Fruit fly (Drosophila melanogaster): ENCODE results near the gene Acer.
A peak's percentile ranks its signal among the peaks of the same experiment; 100 is the strongest.

Acer gene

DNA sequence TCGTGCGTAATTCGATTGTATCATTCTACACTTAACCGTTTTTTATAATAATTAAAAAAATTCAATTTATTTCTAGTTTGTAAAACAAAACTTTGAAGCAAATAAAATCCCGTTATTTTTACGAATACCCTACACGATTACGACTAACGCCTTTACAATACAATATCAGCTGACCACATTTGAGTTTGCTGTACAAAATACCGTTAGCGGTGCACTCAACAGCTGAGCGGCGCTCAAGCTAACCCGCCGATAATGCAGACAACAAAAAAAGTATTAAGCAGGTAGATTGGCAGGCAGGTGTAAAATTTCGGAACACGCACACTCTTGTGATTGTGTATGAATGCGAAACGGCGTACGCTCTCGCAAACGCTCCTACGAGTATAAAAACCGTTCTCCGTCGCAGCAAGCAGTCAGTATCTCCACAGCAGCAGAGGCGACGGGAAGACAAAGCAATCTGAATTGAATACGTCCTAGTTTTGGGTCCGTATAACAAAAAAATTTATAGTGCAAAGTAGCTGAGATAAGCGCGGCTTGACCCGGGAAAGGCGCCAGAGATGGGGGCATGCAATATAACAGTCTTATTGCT, at the start of gene Acer:
TSS of gene Acer (plus strand) at position 210 of the 586 bp plus-strand sequence.
- TF ChIP-seq CTCF (optimal IDR thresholded peaks at IDR 0.05) (no peak), CG8478 (optimal IDR thresholded peaks at IDR 0.05) (no peak)

DNA sequence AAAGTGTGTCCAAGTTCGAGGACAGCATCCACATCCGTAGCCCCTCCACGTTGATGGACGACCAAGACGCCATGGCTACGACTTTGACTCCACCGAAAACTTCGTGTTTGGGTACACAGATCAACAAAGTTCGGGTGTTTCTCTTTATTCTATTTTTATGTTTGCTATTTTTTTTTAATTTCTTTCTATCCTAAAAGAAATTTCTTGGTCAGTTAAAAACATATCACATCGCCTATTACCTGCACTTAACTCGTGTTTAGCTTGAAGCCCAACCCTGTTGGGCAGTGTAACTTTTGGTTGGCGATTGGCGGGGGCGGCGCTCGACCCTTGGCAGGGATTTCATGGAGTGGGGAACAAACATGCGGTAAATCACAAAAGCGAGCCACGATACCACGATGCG, 48.3 kb upstream of the Acer start:
- TF ChIP-seq CTCF (optimal IDR thresholded peaks at IDR 0.05) (no peak), CG8478 (optimal IDR thresholded peaks at IDR 0.05) (no peak)

DNA sequence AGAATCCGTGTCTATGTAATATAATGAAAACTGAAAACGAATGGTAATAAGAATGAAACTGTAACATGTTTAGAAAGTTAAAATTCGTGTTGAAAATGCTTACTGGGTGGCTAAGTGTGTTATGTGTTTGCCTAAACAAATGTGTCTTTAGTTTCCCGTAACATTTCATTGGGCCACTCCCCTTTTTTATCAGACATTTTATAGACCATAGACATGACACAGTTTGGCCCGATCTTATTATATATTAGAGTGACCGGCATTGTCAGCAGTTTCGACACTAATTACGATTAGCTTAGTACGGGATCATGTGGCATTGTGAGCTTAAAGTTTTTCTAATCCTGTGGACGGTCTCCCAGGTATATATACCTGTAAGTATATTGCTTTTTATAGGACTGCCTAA, 44.7 kb upstream of the Acer start, which contains the start of gene CheA29a:
TSS of gene CheA29a (plus strand) at position 301 of the 400 bp plus-strand sequence.
- TF ChIP-seq CTCF (optimal IDR thresholded peaks at IDR 0.05) (no peak), CG8478 (optimal IDR thresholded peaks at IDR 0.05) (no peak)

DNA sequence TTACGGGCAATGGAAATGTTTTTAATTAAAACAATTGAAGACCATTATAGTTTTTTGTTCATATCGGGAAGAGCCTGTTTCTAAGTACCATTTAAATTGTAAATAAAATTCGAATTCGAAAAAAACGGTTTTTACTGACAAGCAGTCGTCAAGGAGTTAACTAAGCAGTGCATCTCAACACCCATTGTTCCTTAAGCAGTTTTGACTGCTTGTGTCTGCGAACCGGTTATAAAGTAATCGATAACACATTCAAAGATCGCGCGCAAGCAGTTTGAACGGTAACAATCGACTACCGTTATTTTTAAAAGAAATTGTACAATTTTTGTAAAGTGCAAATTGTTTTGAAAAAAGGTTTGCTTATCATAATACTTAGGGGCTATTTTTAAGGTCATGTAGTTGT, 43.8 kb upstream of the Acer start:
- TF ChIP-seq CG8478 (optimal IDR thresholded peaks at IDR 0.05) = no peak
- TF ChIP-seq CTCF (optimal IDR thresholded peaks at IDR 0.05) = peak in 1 of 2 experiments; percentile 64

DNA sequence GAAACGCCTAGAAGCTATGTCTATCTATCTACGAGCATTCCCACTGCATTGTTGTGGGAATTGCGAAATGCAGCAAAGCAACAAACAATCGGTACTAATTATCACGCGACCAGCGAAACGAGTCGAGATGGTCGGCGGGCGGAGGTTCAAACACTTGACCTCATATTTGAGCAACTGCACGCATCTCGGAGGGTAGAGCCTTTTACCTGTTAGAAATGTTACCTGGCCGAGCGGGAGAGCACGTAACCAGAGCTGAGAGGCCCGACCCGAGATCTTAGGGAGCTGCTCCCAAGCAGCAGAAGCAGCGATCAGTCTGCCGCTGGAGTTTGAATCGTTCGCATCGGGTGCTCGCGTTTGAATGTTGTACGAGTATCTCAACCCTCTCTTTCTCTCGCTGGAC, 43.4 kb upstream of the Acer start:
- TF ChIP-seq CG8478 (optimal IDR thresholded peaks at IDR 0.05) (no peak), CTCF (optimal IDR thresholded peaks at IDR 0.05) (no peak)

DNA sequence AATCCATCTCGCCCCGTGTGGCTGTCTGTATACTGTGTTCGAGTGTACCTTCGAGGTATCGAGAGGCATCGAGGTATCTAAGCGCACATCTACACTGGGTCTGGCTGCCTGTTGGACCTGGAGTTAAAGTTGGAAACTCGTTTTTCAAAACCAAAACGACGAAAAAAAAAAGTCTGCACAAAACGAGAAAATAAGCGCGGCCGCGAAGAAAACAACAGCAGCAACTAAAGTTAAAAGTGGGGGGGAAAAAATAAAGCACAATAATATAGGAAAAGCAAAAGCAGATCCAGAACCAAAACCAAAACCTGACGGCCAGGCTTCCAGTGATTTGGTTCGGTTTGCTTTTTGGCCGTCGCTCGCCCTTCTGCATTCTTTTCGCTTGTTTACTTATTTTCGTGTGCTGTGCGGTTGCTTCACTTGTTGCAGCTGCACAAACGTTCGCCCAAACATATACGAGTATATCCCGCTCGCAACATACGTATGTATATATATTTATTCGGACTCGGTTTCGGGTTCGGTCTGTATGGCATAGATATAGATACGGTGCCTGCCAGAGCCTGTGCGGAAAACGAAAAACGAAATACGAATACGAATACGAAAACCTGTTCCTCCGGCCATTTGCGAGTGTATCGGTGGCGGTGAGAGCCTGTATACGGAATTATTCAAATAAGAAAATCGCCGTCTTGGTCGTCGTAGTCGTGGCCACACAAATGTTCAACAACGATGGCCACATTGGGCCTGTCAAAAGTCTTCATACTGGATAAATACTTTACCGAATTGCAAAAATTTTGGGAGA, 42.6 kb upstream of the Acer start:
- TF ChIP-seq CG8478 (optimal IDR thresholded peaks at IDR 0.05) (no peak), CTCF (optimal IDR thresholded peaks at IDR 0.05) (no peak)

DNA sequence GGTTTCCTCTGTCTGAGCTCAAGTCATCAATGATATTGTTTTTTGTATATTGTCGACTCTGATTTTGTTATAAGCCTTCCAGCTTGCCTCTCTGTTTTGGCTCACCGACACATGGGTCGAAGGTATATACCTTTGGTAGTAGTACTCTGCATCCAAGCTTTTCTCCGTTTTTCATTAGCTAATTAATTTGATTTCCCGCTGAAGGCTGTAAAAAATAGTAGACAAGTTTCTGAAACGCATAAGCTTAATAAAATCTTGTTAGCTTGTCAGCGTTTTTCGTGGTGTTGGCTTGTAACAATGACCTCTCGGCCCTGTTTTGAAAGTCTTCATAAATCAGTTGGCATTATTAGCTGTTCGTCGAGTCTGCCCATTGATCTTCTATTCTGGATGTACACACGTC, 40.9 kb upstream of the Acer start:
- no peak for TF ChIP-seq CTCF (optimal IDR thresholded peaks at IDR 0.05)
- TF ChIP-seq CG8478 (optimal IDR thresholded peaks at IDR 0.05) = no peak

DNA sequence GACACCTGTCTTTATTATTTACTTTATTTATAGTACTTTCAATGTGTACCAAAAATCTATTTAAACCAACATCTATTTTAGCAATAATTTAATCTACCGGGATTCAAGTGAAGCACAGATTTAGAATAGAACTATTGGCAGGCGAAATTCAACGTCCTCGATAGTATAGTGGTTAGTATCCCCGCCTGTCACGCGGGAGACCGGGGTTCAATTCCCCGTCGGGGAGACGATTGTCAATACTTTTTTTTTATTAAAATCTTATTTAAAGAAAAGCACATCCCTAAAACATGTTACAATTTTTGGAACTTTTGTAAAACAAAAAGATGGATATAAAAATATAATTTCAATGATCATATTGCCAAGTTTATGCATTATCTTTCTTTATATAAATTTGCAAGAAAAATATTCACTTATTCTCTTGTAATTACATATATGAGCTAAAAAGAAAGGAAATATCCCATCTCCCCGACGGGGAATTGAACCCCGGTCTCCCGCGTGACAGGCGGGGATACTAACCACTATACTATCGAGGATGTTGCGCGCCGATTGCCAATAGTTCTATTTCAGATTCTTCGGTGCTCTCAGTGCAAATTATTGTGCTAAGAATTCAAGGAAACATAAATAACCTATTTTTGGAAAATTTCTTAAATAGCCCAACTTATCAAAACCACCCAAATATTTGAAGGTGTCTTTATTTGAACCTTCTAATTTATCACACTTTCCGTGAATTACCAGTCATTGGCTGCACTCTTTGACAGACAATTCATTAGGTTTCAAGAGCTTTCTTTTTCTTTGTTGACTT, 39.9 kb upstream of the Acer start, which contains the start of gene CG43796:
TSS of gene CG43796 (plus strand) at position 752 of the 802 bp plus-strand sequence.
- TF ChIP-seq CG8478 (optimal IDR thresholded peaks at IDR 0.05) (no peak), CTCF (optimal IDR thresholded peaks at IDR 0.05) (no peak)

DNA sequence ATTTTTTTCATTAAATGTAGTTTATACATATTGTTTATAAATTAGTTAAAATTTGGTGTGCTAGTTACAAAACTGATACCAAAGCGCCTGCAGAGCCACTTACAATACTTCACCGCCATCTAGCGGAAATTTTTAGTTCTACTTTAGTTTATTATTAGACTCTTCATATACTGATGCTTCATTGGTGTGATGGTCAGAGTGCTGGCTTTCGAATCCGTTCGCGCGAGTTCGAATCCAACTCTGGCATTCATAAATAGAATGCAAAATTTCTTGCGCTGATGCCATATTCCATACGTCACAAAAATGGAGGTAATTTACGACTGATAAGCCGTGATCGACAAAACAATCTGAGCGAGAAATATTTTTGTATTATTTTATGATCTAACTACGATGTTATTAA, 36.2 kb upstream of the Acer start:
- TF ChIP-seq CTCF (optimal IDR thresholded peaks at IDR 0.05) (peak; percentile 71 to 86), CG8478 (optimal IDR thresholded peaks at IDR 0.05) (no peak)

DNA sequence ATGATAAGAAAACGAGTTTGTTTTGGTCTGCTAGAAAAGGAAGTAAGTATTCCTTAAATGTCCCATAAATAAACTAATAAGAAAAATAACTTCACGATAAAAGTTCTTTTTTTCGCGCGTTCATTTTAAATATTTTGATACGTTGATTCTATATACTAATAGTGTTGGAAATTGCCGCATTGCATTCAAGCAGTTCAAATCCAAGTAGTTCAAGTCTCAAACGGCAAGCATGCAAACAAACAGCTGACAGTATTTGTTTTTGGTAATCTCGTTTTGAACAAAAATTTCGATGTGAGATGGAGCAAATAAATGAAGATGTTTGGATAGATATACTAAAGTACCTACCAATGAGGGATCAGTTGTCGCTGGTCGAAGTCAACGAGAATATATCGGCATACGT, 33.0 kb upstream of the Acer start, which contains the start of gene CG13088:
TSS of gene CG13088 (plus strand) at position 247 of the 400 bp plus-strand sequence.
- TF ChIP-seq CG8478 (optimal IDR thresholded peaks at IDR 0.05) = no peak
- peak in 1 of 2 experiments; percentile 10 for TF ChIP-seq CTCF (optimal IDR thresholded peaks at IDR 0.05)

DNA sequence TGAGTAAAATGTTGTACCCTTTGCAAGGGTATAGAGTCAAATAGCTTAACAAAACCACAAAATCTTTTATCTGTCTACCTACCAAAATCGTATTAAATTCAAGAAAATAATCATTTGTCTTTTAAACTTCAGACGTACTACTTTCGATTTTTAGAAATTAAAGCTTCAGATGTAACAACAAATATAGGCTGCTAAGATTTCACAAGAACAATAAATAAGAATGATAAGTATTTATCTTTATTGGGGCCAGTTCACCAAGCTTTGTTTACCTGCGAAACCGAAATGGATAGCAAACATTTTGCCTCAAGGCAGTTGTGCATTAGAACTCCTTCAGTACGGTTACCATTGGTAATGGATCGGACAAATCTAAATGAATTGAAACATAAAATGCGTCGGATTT, 31.3 kb upstream of the Acer start, which contains the start of gene CG43400:
TSS of gene CG43400 (plus strand) at position 301 of the 400 bp plus-strand sequence.
- TF ChIP-seq CTCF (optimal IDR thresholded peaks at IDR 0.05) = no peak
- TF ChIP-seq CG8478 (optimal IDR thresholded peaks at IDR 0.05) = no peak

DNA sequence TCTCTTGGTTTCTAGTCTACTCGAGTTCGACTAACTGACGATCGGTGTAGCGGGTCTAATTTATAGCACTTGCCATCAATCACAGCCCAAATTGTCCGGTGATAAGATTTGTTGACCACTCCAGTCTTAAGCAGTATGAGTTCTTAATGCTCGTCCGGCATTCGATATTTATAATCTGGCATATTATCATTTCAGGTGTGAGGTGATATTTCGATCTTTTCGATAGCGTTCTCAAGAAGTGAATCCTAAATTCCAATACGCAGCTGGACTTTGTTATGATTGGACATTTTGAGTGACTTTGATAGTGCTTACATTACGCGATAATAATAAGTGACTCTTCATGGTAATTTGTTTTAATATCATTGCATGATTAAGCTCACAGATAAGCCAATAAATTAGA, 25.5 kb upstream of the Acer start, which contains the start of gene Bace:
TSS of gene Bace (minus strand) at position 39 of the 400 bp plus-strand sequence.
- TF ChIP-seq CTCF (optimal IDR thresholded peaks at IDR 0.05) (no peak), CG8478 (optimal IDR thresholded peaks at IDR 0.05) (no peak)

DNA sequence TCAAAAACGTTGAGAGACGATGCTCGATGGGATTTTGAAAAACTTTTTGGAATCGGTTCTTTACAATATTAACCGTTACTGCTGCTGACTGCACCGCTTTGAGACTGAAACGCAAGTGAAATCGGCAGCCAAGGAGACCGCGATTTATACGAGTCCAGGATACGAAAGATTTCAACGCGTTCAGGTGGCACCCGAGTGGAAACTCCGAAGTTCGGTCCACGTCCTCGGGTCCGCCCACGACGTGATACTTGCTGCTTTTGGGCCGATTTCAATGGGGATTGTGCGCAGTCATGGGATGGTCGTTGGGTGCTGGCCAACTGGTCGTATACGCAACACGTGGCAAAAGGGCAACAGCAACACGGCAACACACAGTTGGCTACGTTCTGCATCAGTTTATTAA, 15.0 kb upstream of the Acer start, which contains the start of gene Dh31:
TSS of gene Dh31 (minus strand) at position 117 of the 400 bp plus-strand sequence.
- no peak for TF ChIP-seq CG8478 (optimal IDR thresholded peaks at IDR 0.05)
- no peak for TF ChIP-seq CTCF (optimal IDR thresholded peaks at IDR 0.05)

DNA sequence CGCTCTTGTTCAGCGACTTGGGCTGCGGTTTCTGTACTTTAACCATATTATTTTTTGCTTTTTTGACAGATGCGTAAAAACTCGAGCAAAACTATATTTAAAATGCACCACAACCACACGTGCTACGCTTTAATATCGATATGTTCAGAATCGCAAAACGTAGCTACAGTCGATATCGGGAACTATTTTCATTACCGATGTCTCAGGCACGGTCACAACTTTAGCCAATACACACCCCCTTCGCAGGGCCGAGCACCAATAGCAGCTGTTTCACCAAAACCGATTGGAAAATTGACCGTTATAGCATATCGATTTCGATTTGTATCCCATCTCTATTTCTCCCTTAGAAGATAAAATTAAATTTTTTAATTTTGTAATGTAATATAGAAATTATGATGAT, 10.0 kb upstream of the Acer start, which contains the start of gene CG13096:
TSS of gene CG13096 (minus strand) at position 144 of the 400 bp plus-strand sequence.
- no peak for TF ChIP-seq CG8478 (optimal IDR thresholded peaks at IDR 0.05)
- TF ChIP-seq CTCF (optimal IDR thresholded peaks at IDR 0.05) = peak; percentile 63 to 66

DNA sequence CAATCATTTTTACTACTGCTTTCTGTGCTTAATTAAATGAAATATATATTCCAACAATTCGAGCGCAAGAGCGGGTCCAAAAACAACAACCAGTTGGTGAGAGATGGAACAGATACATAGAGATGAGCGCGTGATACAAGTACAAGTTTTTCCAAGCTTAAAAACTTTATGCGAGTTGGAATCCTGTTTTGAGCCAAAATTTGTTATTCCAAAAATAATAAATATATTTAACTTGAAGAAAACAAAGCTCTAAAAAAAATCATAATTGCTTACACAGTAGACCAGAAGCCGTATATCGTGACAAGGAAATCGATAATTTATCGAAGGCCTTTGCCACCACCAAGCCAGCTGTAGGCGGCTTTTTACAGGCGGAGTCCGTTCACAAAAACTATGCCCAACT, 7.0 kb upstream of the Acer start, which contains the start of the genes CG13097 and PIG-U:
TSS of gene CG13097 (minus strand) at position 121 of the 400 bp plus-strand sequence.
TSS of gene PIG-U (plus strand) at position 349 of the 400 bp plus-strand sequence.
- TF ChIP-seq CTCF (optimal IDR thresholded peaks at IDR 0.05) (no peak), CG8478 (optimal IDR thresholded peaks at IDR 0.05) (no peak)
